Fruit fly (Drosophila melanogaster): ENCODE measurements around the gene tkv.

The tkv gene

dm6 chr2L:5264157-5264556 is 7.0 kb downstream of the tkv start:
- TF ChIP-seq CrebA (GFP tag; optimal IDR thresholded peaks at IDR 0.05; ENCODE audit: borderline replicate concordance) = no peak

dm6 chr2L:5263343-5264051 is 7.7 kb downstream of the tkv start, which contains the start of gene Cyp4ac1:
TSS of gene Cyp4ac1 (plus strand) at chr2L:5264001.
- TF ChIP-seq Vsx2 (GFP tag; optimal IDR thresholded peaks at IDR 0.05; ENCODE audit: partially characterized antibody) = peak; percentile 37
- TF ChIP-seq Sp1 (GFP tag; optimal IDR thresholded peaks at IDR 0.05) = no peak

dm6 chr2L:5261223-5261984 is 9.8 kb downstream of the tkv start:
- TF ChIP-seq h (GFP tag; optimal IDR thresholded peaks at IDR 0.05) (peak; percentile 92), fru (GFP tag; optimal IDR thresholded peaks at IDR 0.05) (peak; percentile 90), lola (GFP tag; optimal IDR thresholded peaks at IDR 0.05) (no peak), OdsH (GFP tag; optimal IDR thresholded peaks at IDR 0.05) (peak; percentile 85), Vsx2 (GFP tag; optimal IDR thresholded peaks at IDR 0.05; ENCODE audit: partially characterized antibody) (no peak), CrebA (GFP tag; optimal IDR thresholded peaks at IDR 0.05; ENCODE audit: borderline replicate concordance) (no peak), tai (GFP tag; optimal IDR thresholded peaks at IDR 0.05) (peak; percentile 63), usp (GFP tag; optimal IDR thresholded peaks at IDR 0.05) (no peak), dmrt93B (GFP tag; optimal IDR thresholded peaks at IDR 0.05) (peak; percentile 66), CG9705 (GFP tag; optimal IDR thresholded peaks at IDR 0.05) (peak; percentile 84), pan (optimal IDR thresholded peaks at IDR 0.05) (no peak), rgr (GFP tag; optimal IDR thresholded peaks at IDR 0.05) (peak; percentile 90), sv (GFP tag; optimal IDR thresholded peaks at IDR 0.05) (no peak), Hr78 (GFP tag; optimal IDR thresholded peaks at IDR 0.05) (no peak), psq (GFP tag; optimal IDR thresholded peaks at IDR 0.05) (peak; percentile 86), ey (GFP tag; optimal IDR thresholded peaks at IDR 0.05) (peak; percentile 85), Sp1 (GFP tag; optimal IDR thresholded peaks at IDR 0.05) (peak; percentile 86), jim (GFP tag; optimal IDR thresholded peaks at IDR 0.05) (no peak), Dif (GFP tag; optimal IDR thresholded peaks at IDR 0.05; ENCODE audit: partially characterized antibody) (no peak), Abd-B (GFP tag; optimal IDR thresholded peaks at IDR 0.05) (no peak), br (GFP tag; optimal IDR thresholded peaks at IDR 0.05) (peak; percentile 92), Hnf4 (GFP tag; optimal IDR thresholded peaks at IDR 0.05) (peak; percentile 84), Myc (optimal IDR thresholded peaks at IDR 0.05) (no peak), brk (GFP tag; optimal IDR thresholded peaks at IDR 0.05) (peak; percentile 84), foxo (GFP tag; optimal IDR thresholded peaks at IDR 0.05) (peak; percentile 38 to 91), sage (GFP tag; optimal IDR thresholded peaks at IDR 0.05) (peak; percentile 85), GATAd (GFP tag; optimal IDR thresholded peaks at IDR 0.05) (no peak), woc (GFP tag; optimal IDR thresholded peaks at IDR 0.05) (peak; percentile 91), N (GFP tag; optimal IDR thresholded peaks at IDR 0.05) (no peak), dsf (GFP tag; optimal IDR thresholded peaks at IDR 0.05; ENCODE audit: borderline replicate concordance) (peak; percentile 32), Rel (GFP tag; optimal IDR thresholded peaks at IDR 0.05) (peak; percentile 66), Rel (tag; optimal IDR thresholded peaks at IDR 0.05) (peak; percentile 70), Dfd (GFP tag; optimal IDR thresholded peaks at IDR 0.05) (no peak), HLH106 (tag; optimal IDR thresholded peaks at IDR 0.05) (peak; percentile 92), Mio (GFP tag; optimal IDR thresholded peaks at IDR 0.05) (no peak), dl (GFP tag; optimal IDR thresholded peaks at IDR 0.05; ENCODE audit: insufficient read depth in 1 of 2, partially characterized antibody in 2 of 2) (no peak), Jra (GFP tag; optimal IDR thresholded peaks at IDR 0.05) (peak; percentile 71), CG32264 (GFP tag; optimal IDR thresholded peaks at IDR 0.05) (peak; percentile 83), Hr83 (GFP tag; optimal IDR thresholded peaks at IDR 0.05; ENCODE audit: poor library complexity, severe bottlenecking) (no peak)
